Worm (Caenorhabditis elegans): Measurements from ENCODE around the gene C35A11.4.

DNA sequence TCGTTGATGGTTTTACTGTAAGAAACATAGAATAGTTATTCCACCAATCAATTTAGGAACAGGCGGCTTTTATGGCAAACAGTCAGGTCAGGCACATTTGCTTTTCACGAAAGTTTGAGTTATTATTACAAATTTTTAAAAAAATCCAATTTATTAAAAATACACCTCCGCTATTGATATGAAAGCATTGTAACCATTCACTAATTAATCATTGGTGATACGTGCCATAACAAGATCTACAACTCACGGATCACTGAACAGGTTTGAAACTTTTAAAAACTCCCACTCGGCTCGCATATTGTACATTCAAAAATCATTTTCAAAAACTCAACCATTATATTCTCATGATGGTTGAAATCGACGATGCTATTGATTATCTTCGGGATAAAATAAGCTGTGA, 53.5 kb downstream of the C35A11.4 start, which contains the start of gene srg-27:
- no peak for TF ChIP-seq lin-39 (tag; optimal IDR thresholded peaks at IDR 0.05)
- no peak for TF ChIP-seq nhr-237 (tag; optimal IDR thresholded peaks at IDR 0.05)
- TF ChIP-seq elt-2 (tag; optimal IDR thresholded peaks at IDR 0.05), result no peak
- TF ChIP-seq aly-2 (tag; optimal IDR thresholded peaks at IDR 0.05), result no peak

Data from whole organism, L3 larva.